Worm (Caenorhabditis elegans) whole organism, L4 larva: ENCODE results near the gene str-77.

ENCODE experiments used
- D1046.2 ChIP-seq: fragments of 200-800 bp; sonication (Bioruptor generic); IDR thresholded peaks from 2 replicates; pipeline ENCODE4 v1.3.6; 2022; ENCODE audit warnings: missing genetic modification characterization, missing compliant biosample characterization
- F26F4.8 ChIP-seq: fragments of 200-800 bp; sonication (Bioruptor generic); conservative IDR thresholded peaks from 2 replicates; pipeline ENCODE4 v1.3.6; 2022; ENCODE audit warnings: missing genetic modification characterization, missing compliant biosample characterization
- F49E8.2 ChIP-seq: sonication (generic microtip); optimal IDR thresholded peaks from 2 replicates; lab custom pipeline; 2016; ENCODE audit warnings: missing compliant biosample characterization, mild to moderate bottlenecking, missing genetic modification characterization, borderline replicate concordance
- T20F7.1 ChIP-seq: fragments of 200-800 bp; sonication (Bioruptor generic); optimal IDR thresholded peaks from 2 replicates; lab custom pipeline; 2018; ENCODE audit warnings: mild to moderate bottlenecking, missing genetic modification characterization, missing compliant biosample characterization
- T26A8.4 ChIP-seq: fragments of 200-800 bp; sonication (Bioruptor generic); IDR thresholded peaks from 2 replicates; pipeline ENCODE4 v1.3.6; 2022; ENCODE audit warnings: missing genetic modification characterization, missing compliant biosample characterization
- Y105C5A.15 ChIP-seq: fragments of 200-800 bp; sonication (Bioruptor generic); IDR thresholded peaks from 2 replicates; pipeline ENCODE4 v1.3.6; 2022; ENCODE audit warnings: missing genetic modification characterization, missing compliant biosample characterization
- Y75B8A.6 ChIP-seq: fragments of 200-800 bp; sonication (Bioruptor generic); IDR thresholded peaks from 2 replicates; pipeline ENCODE4 v1.3.6; 2022; ENCODE audit warnings: missing genetic modification reagents, missing genetic modification characterization, missing compliant biosample characterization
- ZK337.2 ChIP-seq: fragments of 200-800 bp; sonication (Bioruptor generic); IDR thresholded peaks from 2 replicates; pipeline ENCODE4 v1.3.6; 2022; ENCODE audit warnings: missing genetic modification reagents, missing genetic modification characterization, missing compliant biosample characterization
- ZK546.5 ChIP-seq, 2 experiments: sonication (generic microtip); optimal IDR thresholded peaks; 2 replicates each; lab custom pipeline; 2017; ENCODE audit warnings: missing biosample characterization in 2 of 2, missing genetic modification characterization in 2 of 2
- aha-1 ChIP-seq: fragments of 150-350 bp; peaks from one replicate; lab custom pipeline; 2014; ENCODE audit warnings: missing biosample characterization, missing genetic modification characterization
- aly-2 ChIP-seq: sonication (generic microtip); optimal IDR thresholded peaks from 2 replicates; lab custom pipeline; 2018; ENCODE audit warnings: missing biosample characterization, missing genetic modification characterization
- ama-1 ChIP-seq: fragments of 150-350 bp; optimal IDR thresholded peaks from 2 replicates; lab custom pipeline; 2014; ENCODE audit warnings: inconsistent platforms, mixed read lengths
- attf-4 ChIP-seq: sonication (generic microtip); optimal IDR thresholded peaks from 3 replicates; lab custom pipeline; 2017; ENCODE audit warnings: missing biosample characterization, missing genetic modification characterization
- ceh-20 ChIP-seq: fragments of 200-800 bp; sonication (Bioruptor generic); IDR thresholded peaks from 2 replicates; pipeline ENCODE4 v1.3.6; 2022; ENCODE audit warnings: missing genetic modification reagents, missing genetic modification characterization, missing compliant biosample characterization
- ceh-32 ChIP-seq: sonication (generic microtip); optimal IDR thresholded peaks from 2 replicates; lab custom pipeline; 2016; ENCODE audit warnings: mild to moderate bottlenecking, missing genetic modification characterization, missing compliant biosample characterization; ENCODE audit not compliant: poor library complexity
- ceh-44 ChIP-seq: fragments of 200-800 bp; sonication (Bioruptor generic); IDR thresholded peaks from 2 replicates; pipeline ENCODE4 v1.3.6; 2022; ENCODE audit warnings: missing genetic modification reagents, missing genetic modification characterization, missing compliant biosample characterization
- daf-12 ChIP-seq: fragments of 150-350 bp; optimal IDR thresholded peaks from 2 replicates; lab custom pipeline; 2014; ENCODE audit warnings: missing biosample characterization, missing genetic modification reagents, missing genetic modification characterization
- daf-16 ChIP-seq, 3 experiments: sonication (generic microtip); optimal IDR thresholded peaks; 2 replicates each; lab custom pipeline; 2016 to 2017; ENCODE audit warnings: missing genetic modification characterization in 3 of 3, missing genetic modification reagents in 3 of 3, mild to moderate bottlenecking in 2 of 3, missing compliant biosample characterization in 2 of 3, missing biosample characterization in 1 of 3, moderate library complexity in 1 of 3
- daf-19 ChIP-seq: fragments of 200-800 bp; sonication (Bioruptor generic); conservative IDR thresholded peaks from 2 replicates; pipeline ENCODE4 v1.3.6; 2022; ENCODE audit warnings: missing genetic modification characterization, missing compliant biosample characterization
- daf-8 ChIP-seq: fragments of 200-800 bp; sonication (Bioruptor generic); IDR thresholded peaks from 2 replicates; pipeline ENCODE4 v1.3.6; 2022; ENCODE audit warnings: missing genetic modification characterization, missing compliant biosample characterization
- dmd-8 ChIP-seq: fragments of 200-800 bp; sonication (Bioruptor generic); IDR thresholded peaks from 2 replicates; pipeline ENCODE4 v1.3.6; 2022; ENCODE audit warnings: missing genetic modification characterization, missing compliant biosample characterization
- egl-27 ChIP-seq: sonication (generic microtip); optimal IDR thresholded peaks from 3 replicates; lab custom pipeline; 2017; ENCODE audit warnings: missing biosample characterization, missing genetic modification reagents, missing genetic modification characterization
- egl-43 ChIP-seq: fragments of 200-800 bp; sonication (Bioruptor generic); IDR thresholded peaks from 2 replicates; pipeline ENCODE4 v1.3.6; 2022; ENCODE audit warnings: missing genetic modification reagents, missing genetic modification characterization, missing compliant biosample characterization
- fos-1 ChIP-seq: fragments of 150-350 bp; optimal IDR thresholded peaks from 2 replicates; lab custom pipeline; 2014; ENCODE audit warnings: missing biosample characterization, missing genetic modification characterization
- hmg-1.1 ChIP-seq: fragments of 200-800 bp; sonication (Bioruptor generic); IDR thresholded peaks from 2 replicates; pipeline ENCODE4 v1.3.6; 2022; ENCODE audit warnings: missing genetic modification reagents, missing genetic modification characterization, missing compliant biosample characterization
- lim-7 ChIP-seq: fragments of 200-800 bp; sonication (Bioruptor generic); IDR thresholded peaks from 2 replicates; pipeline ENCODE4 v1.3.6; 2022; ENCODE audit warnings: missing genetic modification characterization, missing compliant biosample characterization
- lin-1 ChIP-seq: fragments of 200-800 bp; sonication (Bioruptor generic); IDR thresholded peaks from 2 replicates; pipeline ENCODE4 v1.3.6; 2022; ENCODE audit warnings: missing genetic modification reagents, missing genetic modification characterization, missing compliant biosample characterization
- lin-13 ChIP-seq: fragments of 150-350 bp; optimal IDR thresholded peaks from 2 replicates; lab custom pipeline; 2014; ENCODE audit warnings: missing biosample characterization, missing genetic modification reagents, missing genetic modification characterization
- lin-15B ChIP-seq: fragments of 150-350 bp; sonication (generic microtip); optimal IDR thresholded peaks from 3 replicates; lab custom pipeline; 2014; ENCODE audit warnings: missing biosample characterization, missing genetic modification characterization
- lin-29 ChIP-seq: fragments of 200-800 bp; sonication (Bioruptor generic); IDR thresholded peaks from 2 replicates; pipeline ENCODE4 v1.3.6; 2022; ENCODE audit warnings: missing genetic modification reagents, missing genetic modification characterization, missing compliant biosample characterization
- lin-39 ChIP-seq: fragments of 150-350 bp; optimal IDR thresholded peaks from 2 replicates; lab custom pipeline; 2014; ENCODE audit warnings: missing biosample characterization, missing genetic modification reagents, missing genetic modification characterization
- lsy-2 ChIP-seq, 2 experiments: fragments of 150-350 bp in 1 of 2; sonication (generic microtip) in 1 of 2; optimal IDR thresholded peaks; 2 replicates each; lab custom pipeline; 2014 to 2017; ENCODE audit warnings: missing biosample characterization in 2 of 2, missing genetic modification characterization in 2 of 2
- madf-5 ChIP-seq, 2 experiments: fragments of 200-800 bp; sonication (Bioruptor generic); IDR thresholded peaks; 2 replicates each; pipeline ENCODE4 v1.3.6; 2022; ENCODE audit warnings: missing compliant biosample characterization in 2 of 2, missing genetic modification characterization in 2 of 2
- nhr-11 ChIP-seq: fragments of 150-350 bp; optimal IDR thresholded peaks from 2 replicates; lab custom pipeline; 2014; ENCODE audit warnings: missing biosample characterization, missing genetic modification characterization
- nhr-48 ChIP-seq: sonication (generic microtip); optimal IDR thresholded peaks from 2 replicates; lab custom pipeline; 2016; ENCODE audit warnings: mild to moderate bottlenecking, missing genetic modification characterization, missing compliant biosample characterization
- nhr-6 ChIP-seq: fragments of 150-350 bp; optimal IDR thresholded peaks from 2 replicates; lab custom pipeline; 2014; ENCODE audit warnings: missing biosample characterization, missing genetic modification characterization
- nhr-76 ChIP-seq: fragments of 150-350 bp; optimal IDR thresholded peaks from 2 replicates; lab custom pipeline; 2014; ENCODE audit warnings: missing biosample characterization, missing genetic modification characterization
- pha-4 ChIP-seq, 2 experiments: fragments of 150-350 bp in 1 of 2; fragments of 200-800 bp in 1 of 2; sonication (Bioruptor generic) in 1 of 2; IDR thresholded peaks in 1 of 2; optimal IDR thresholded peaks in 1 of 2; 2 replicates each; pipeline versions ENCODE4 v1.3.6 to Lab custom; 2014 to 2022; ENCODE audit warnings: missing genetic modification characterization in 2 of 2, missing genetic modification reagents in 2 of 2, missing biosample characterization in 1 of 2, missing compliant biosample characterization in 1 of 2
- pqm-1 ChIP-seq: sonication (generic microtip); optimal IDR thresholded peaks from 2 replicates; lab custom pipeline; 2017; ENCODE audit warnings: missing biosample characterization, missing genetic modification characterization
- rbr-2 ChIP-seq: sonication (generic microtip); optimal IDR thresholded peaks from 2 replicates; lab custom pipeline; 2016; ENCODE audit warnings: missing genotype, missing genetic modification characterization, missing compliant biosample characterization
- saeg-2 ChIP-seq: fragments of 200-800 bp; sonication (Bioruptor generic); IDR thresholded peaks from 2 replicates; pipeline ENCODE4 v1.3.6; 2022; ENCODE audit warnings: missing genetic modification reagents, missing genetic modification characterization, missing compliant biosample characterization
- sdz-12 ChIP-seq: fragments of 200-800 bp; sonication (Bioruptor generic); optimal IDR thresholded peaks from 2 replicates; lab custom pipeline; 2018; ENCODE audit warnings: mild to moderate bottlenecking, missing genetic modification characterization, missing compliant biosample characterization
- set-16 ChIP-seq: fragments of 200-800 bp; sonication (Bioruptor generic); IDR thresholded peaks from 2 replicates; pipeline ENCODE4 v1.3.6; 2022; ENCODE audit warnings: missing genetic modification reagents, missing genetic modification characterization, missing compliant biosample characterization
- skn-1 ChIP-seq: fragments of 150-350 bp; optimal IDR thresholded peaks from 2 replicates; lab custom pipeline; 2014; ENCODE audit warnings: missing biosample characterization, missing genetic modification characterization
- snpc-1.2 ChIP-seq: fragments of 200-800 bp; sonication (Bioruptor generic); IDR thresholded peaks from 2 replicates; pipeline ENCODE4 v1.3.6; 2022; ENCODE audit warnings: missing genetic modification reagents, missing genetic modification characterization, missing compliant biosample characterization
- snpc-4 ChIP-seq: fragments of 150-350 bp; optimal IDR thresholded peaks from 2 replicates; lab custom pipeline; 2014; ENCODE audit warnings: missing biosample characterization, missing genetic modification characterization
- unc-130 ChIP-seq: sonication (generic microtip); optimal IDR thresholded peaks from 2 replicates; lab custom pipeline; 2016; ENCODE audit warnings: missing genetic modification reagents, missing genetic modification characterization, missing compliant biosample characterization
- zag-1 ChIP-seq: fragments of 150-350 bp; optimal IDR thresholded peaks from 2 replicates; lab custom pipeline; 2014; ENCODE audit warnings: missing biosample characterization, missing genetic modification characterization
- zfp-2 ChIP-seq: sonication (generic microtip); optimal IDR thresholded peaks from 2 replicates; lab custom pipeline; 2016; ENCODE audit warnings: mild to moderate bottlenecking, missing genetic modification characterization, missing compliant biosample characterization
- zfp-3 ChIP-seq: fragments of 200-800 bp; sonication (Bioruptor generic); conservative IDR thresholded peaks from 2 replicates; pipeline ENCODE4 v1.3.6; 2022; ENCODE audit warnings: missing genetic modification reagents, missing genetic modification characterization, missing compliant biosample characterization
- zip-11 ChIP-seq: fragments of 200-800 bp; sonication (Bioruptor generic); IDR thresholded peaks from 2 replicates; pipeline ENCODE4 v1.3.6; 2022; ENCODE audit warnings: missing genetic modification characterization, missing compliant biosample characterization
- zip-2 ChIP-seq: fragments of 150-350 bp; optimal IDR thresholded peaks from 2 replicates; lab custom pipeline; 2014; ENCODE audit warnings: missing biosample characterization, missing genetic modification characterization
- ztf-7 ChIP-seq: fragments of 150-350 bp; optimal IDR thresholded peaks from 2 replicates; lab custom pipeline; 2014; ENCODE audit warnings: missing biosample characterization, missing genetic modification characterization

The str-77 gene

ce11 chrV:17721709-17722108, 3.0 kb downstream of the str-77 start (continued):
- TF ChIP-seq daf-19 (GFP tag; lab: Robert Waterston, UW), result no peak
- no peak for TF ChIP-seq lin-29 (GFP tag; lab: Robert Waterston, UW)
- TF ChIP-seq skn-1, result no peak
- TF ChIP-seq zfp-2 (tag; lab: Kevin White, UChicago), result no peak
- TF ChIP-seq Y105C5A.15 (GFP tag; lab: Robert Waterston, UW), result no peak
- TF ChIP-seq lin-39, result no peak
- no peak for TF ChIP-seq attf-4 (tag; lab: Kevin White, UChicago)
- no peak for TF ChIP-seq egl-27 (tag; lab: Kevin White, UChicago)
- TF ChIP-seq ztf-7, result no peak
- no peak for TF ChIP-seq ZK337.2 (GFP tag; lab: Robert Waterston, UW)
- no peak for TF ChIP-seq dmd-8 (GFP tag; lab: Robert Waterston, UW)
- TF ChIP-seq saeg-2 (GFP tag; lab: Robert Waterston, UW), result peak; percentile 72; the same call in 1 of the 2 replicates
- no peak for TF ChIP-seq ama-1 (lab: Kevin White, UChicago)
- TF ChIP-seq ceh-20 (GFP tag; lab: Robert Waterston, UW), result peak; percentile 37; the same call in 1 of the 2 replicates
- TF ChIP-seq pha-4 (GFP tag; IDR thresholded peaks at IDR 0.05; lab: Robert Waterston, UW), result 0 out of 2 replicates have a peak, but pooled peaks have one; percentile 52
- no peak for TF ChIP-seq pha-4 (tag; optimal IDR thresholded peaks at IDR 0.05; lab: Kevin White, UChicago)
- no peak for TF ChIP-seq zfp-3 (GFP tag; lab: Robert Waterston, UW)
- TF ChIP-seq daf-12 (tag; lab: Kevin White, UChicago), result no peak
- no peak for TF ChIP-seq set-16
- TF ChIP-seq aly-2 (tag; lab: Kevin White, UChicago), result no peak
- TF ChIP-seq ceh-32, result no peak
- no peak for TF ChIP-seq lim-7 (GFP tag; lab: Robert Waterston, UW)
- TF ChIP-seq F49E8.2 (tag; lab: Kevin White, UChicago), result no peak
- TF ChIP-seq madf-5 (GFP tag; IDR thresholded peaks at IDR 0.05; lab: Robert Waterston, UW), result no peak
- TF ChIP-seq snpc-1.2 (GFP tag; lab: Robert Waterston, UW), result no peak
- no peak for TF ChIP-seq lin-15B (tag; lab: Kevin White, UChicago)
- peak; percentile 98 for TF ChIP-seq pqm-1 (tag; lab: Kevin White, UChicago)
- no peak for TF ChIP-seq T20F7.1 (GFP tag; lab: Kevin White, UChicago)
- peak; percentile 85; the same call in 1 of the 2 replicates for TF ChIP-seq lin-1 (GFP tag; lab: Robert Waterston, UW)
- no peak for TF ChIP-seq unc-130 (GFP tag; lab: Kevin White, UChicago)
- no peak for TF ChIP-seq nhr-76 (tag; lab: Kevin White, UChicago)
- no peak for TF ChIP-seq nhr-11 (tag; lab: Kevin White, UChicago)
- no peak for TF ChIP-seq zip-11 (GFP tag; lab: Robert Waterston, UW)
- TF ChIP-seq zip-2 (tag; lab: Kevin White, UChicago), result no peak
- no peak for TF ChIP-seq F26F4.8 (GFP tag; lab: Robert Waterston, UW)
- TF ChIP-seq daf-8 (GFP tag; lab: Robert Waterston, UW), result no peak
- TF ChIP-seq nhr-6, result no peak
- TF ChIP-seq snpc-4 (tag; lab: Kevin White, UChicago), result no peak
- no peak for TF ChIP-seq sdz-12
- no peak for TF ChIP-seq hmg-1.1 (GFP tag; lab: Robert Waterston, UW)
- no peak for TF ChIP-seq egl-43
- no peak for TF ChIP-seq zag-1 (tag; lab: Kevin White, UChicago)
- TF ChIP-seq fos-1 (tag; lab: Kevin White, UChicago), result no peak
- TF ChIP-seq D1046.2 (GFP tag; lab: Robert Waterston, UW), result no peak
- TF ChIP-seq Y75B8A.6 (GFP tag; lab: Robert Waterston, UW), result no peak
- no peak for TF ChIP-seq daf-16 (GFP tag; optimal IDR thresholded peaks at IDR 0.05; lab: Kevin White, UChicago)
- peak; percentile 94 for TF ChIP-seq daf-16 (tag; optimal IDR thresholded peaks at IDR 0.05; lab: Kevin White, UChicago)
- TF ChIP-seq lin-13 (GFP tag; lab: Kevin White, UChicago), result no peak
- no peak for TF ChIP-seq ZK546.5 (tag; optimal IDR thresholded peaks at IDR 0.05; lab: Kevin White, UChicago)
- TF ChIP-seq ceh-44, result no peak
- peak; percentile 70 for TF ChIP-seq nhr-48 (tag; lab: Kevin White, UChicago)
- no peak for TF ChIP-seq lsy-2 (tag; optimal IDR thresholded peaks at IDR 0.05; lab: Kevin White, UChicago)
- peak; percentile 85 for TF ChIP-seq aha-1 (tag; lab: Kevin White, UChicago)
- no peak for TF ChIP-seq T26A8.4 (GFP tag; lab: Robert Waterston, UW)
- no peak for TF ChIP-seq rbr-2 (tag; lab: Kevin White, UChicago)
